Worm (Caenorhabditis elegans) whole organism, L4 larva: ENCODE results near the gene T24E12.3.
A peak's percentile ranks its signal among the peaks of the same experiment; 100 is the strongest.

Source experiments
- ceh-32 ChIP-seq: sonication (generic microtip); optimal IDR thresholded peaks from 2 replicates; lab custom pipeline; 2016; ENCODE audit warnings: mild to moderate bottlenecking, missing genetic modification characterization, missing compliant biosample characterization; ENCODE audit not compliant: poor library complexity
- ceh-82 ChIP-seq: sonication (generic microtip); optimal IDR thresholded peaks from 2 replicates; lab custom pipeline; 2017; ENCODE audit warnings: missing biosample characterization, missing genetic modification characterization
- fkh-10 ChIP-seq: fragments of 150-350 bp; optimal IDR thresholded peaks from 2 replicates; lab custom pipeline; 2014; ENCODE audit warnings: missing biosample characterization, missing genetic modification reagents, missing genetic modification characterization
- jun-1 ChIP-seq: fragments of 150-350 bp; optimal IDR thresholded peaks from 2 replicates; lab custom pipeline; 2014; ENCODE audit warnings: missing biosample characterization, missing genetic modification reagents, missing genetic modification characterization
- lin-38 ChIP-seq: fragments of 200-800 bp; sonication (Bioruptor generic); IDR thresholded peaks from 2 replicates; pipeline ENCODE4 v1.3.6; 2022; ENCODE audit warnings: missing genetic modification reagents, missing genetic modification characterization, missing compliant biosample characterization
- lin-39 ChIP-seq: fragments of 150-350 bp; optimal IDR thresholded peaks from 2 replicates; lab custom pipeline; 2014; ENCODE audit warnings: missing biosample characterization, missing genetic modification reagents, missing genetic modification characterization
- mep-1 ChIP-seq: fragments of 150-350 bp; sonication (generic microtip); optimal IDR thresholded peaks from 3 replicates; lab custom pipeline; 2014; ENCODE audit warnings: missing biosample characterization, missing genetic modification characterization
- nhr-11 ChIP-seq: fragments of 150-350 bp; optimal IDR thresholded peaks from 2 replicates; lab custom pipeline; 2014; ENCODE audit warnings: missing biosample characterization, missing genetic modification characterization
- nhr-25 ChIP-seq: sonication (generic microtip); optimal IDR thresholded peaks from 2 replicates; lab custom pipeline; 2017; ENCODE audit warnings: missing genetic modification characterization, mild to moderate bottlenecking, missing compliant biosample characterization, antibody characterized with exemption, moderate library complexity, borderline replicate concordance; ENCODE audit not compliant: insufficient read depth
- nhr-6 ChIP-seq: fragments of 150-350 bp; optimal IDR thresholded peaks from 2 replicates; lab custom pipeline; 2014; ENCODE audit warnings: missing biosample characterization, missing genetic modification characterization
- pqm-1 ChIP-seq: sonication (generic microtip); optimal IDR thresholded peaks from 2 replicates; lab custom pipeline; 2017; ENCODE audit warnings: missing biosample characterization, missing genetic modification characterization
- snpc-4 ChIP-seq: fragments of 150-350 bp; optimal IDR thresholded peaks from 2 replicates; lab custom pipeline; 2014; ENCODE audit warnings: missing biosample characterization, missing genetic modification characterization
- unc-62 ChIP-seq, 3 experiments: fragments of 150-350 bp in 1 of 3; sonication (generic microtip); optimal IDR thresholded peaks in 2 of 3; peaks in 1 of 3; 1 replicate in 1 of 3; 2 replicates in 2 of 3; lab custom pipeline; 2014 to 2017; ENCODE audit warnings: missing biosample characterization in 3 of 3, missing genetic modification characterization in 3 of 3, missing genetic modification reagents in 3 of 3, missing genotype in 1 of 3

- TF ChIP-seq lin-39 (tag; lab: Kevin White, UChicago) (no peak), nhr-11 (tag; lab: Kevin White, UChicago) (no peak), fkh-10 (no peak), jun-1 (tag; lab: Kevin White, UChicago) (no peak), unc-62 (GFP tag; optimal IDR thresholded peaks at IDR 0.05 in 1 of 2; lab: Kevin White, UChicago) (peak in 1 of 2 experiments; percentile 94), unc-62 (tag; optimal IDR thresholded peaks at IDR 0.05; lab: Kevin White, UChicago) (no peak), mep-1 (tag; lab: Kevin White, UChicago) (no peak), ceh-32 (tag; lab: Kevin White, UChicago) (no peak), snpc-4 (no peak), nhr-25 (no peak), ceh-82 (tag; lab: Kevin White, UChicago) (no peak), nhr-6 (tag; lab: Kevin White, UChicago) (no peak), lin-38 (GFP tag; lab: Robert Waterston, UW) (no peak), pqm-1 (tag; lab: Kevin White, UChicago) (no peak)
These were observed 4.2 kb upstream of the T24E12.3 start for ce11 chrII:3771640-3772039.
